Fruit fly (Drosophila melanogaster) whole organism, embryonic: ENCODE measurements around the gene Mrm2.
A peak's percentile ranks its signal among the peaks of the same experiment; 100 is the strongest.

Experiments used
- Aef1 ChIP-seq: fragments of 200-800 bp; sonication (Bioruptor generic); IDR thresholded peaks from 3 replicates; pipeline ENCODE4 v1.3.6; 2022; ENCODE audit warnings: missing biosample characterization, missing genetic modification characterization
- B-H2 ChIP-seq: fragments of 200-800 bp; sonication (Bioruptor generic); optimal IDR thresholded peaks from 2 replicates; lab custom pipeline; 2018; ENCODE audit warnings: missing biosample characterization, mild to moderate bottlenecking, missing genetic modification characterization
- CG10147 ChIP-seq: fragments of 200-800 bp; sonication (Bioruptor generic); optimal IDR thresholded peaks from 2 replicates; lab custom pipeline; 2019; ENCODE audit warnings: missing biosample characterization, mild to moderate bottlenecking, missing genetic modification characterization, moderate library complexity
- CG11247 ChIP-seq: fragments of 200-800 bp; sonication (Bioruptor generic); IDR thresholded peaks from 2 replicates; pipeline ENCODE4 v1.3.6; 2022; ENCODE audit warnings: missing biosample characterization, missing genetic modification characterization
- CG15696 ChIP-seq: fragments of 200-800 bp; sonication (Bioruptor generic); optimal IDR thresholded peaks from 2 replicates; lab custom pipeline; 2019; ENCODE audit warnings: missing biosample characterization, mild to moderate bottlenecking, missing genetic modification characterization, moderate library complexity
- CG1832 ChIP-seq: fragments of 200-800 bp; sonication (Bioruptor generic); optimal IDR thresholded peaks from 2 replicates; lab custom pipeline; 2017; ENCODE audit warnings: missing biosample characterization, mild to moderate bottlenecking, missing genetic modification characterization, inconsistent platforms
- CG2712 ChIP-seq: fragments of 200-800 bp; optimal IDR thresholded peaks from 3 replicates; lab custom pipeline; 2019; ENCODE audit warnings: missing biosample characterization, mild to moderate bottlenecking, missing genetic modification characterization, moderate library complexity
- CG30403 ChIP-seq: fragments of 200-800 bp; sonication (Bioruptor generic); optimal IDR thresholded peaks from 3 replicates; lab custom pipeline; 2016; ENCODE audit warnings: missing biosample characterization, missing genetic modification characterization
- CG31365 ChIP-seq: fragments of 200-800 bp; sonication (Bioruptor generic); optimal IDR thresholded peaks from 2 replicates; lab custom pipeline; 2018; ENCODE audit warnings: missing biosample characterization, mild to moderate bottlenecking, missing genetic modification characterization
- CG3163 ChIP-seq: fragments of 200-800 bp; sonication (Bioruptor generic); optimal IDR thresholded peaks from 3 replicates; lab custom pipeline; 2016; ENCODE audit warnings: missing biosample characterization, missing genetic modification characterization
- CG32772 ChIP-seq: fragments of 200-800 bp; sonication (Bioruptor generic); IDR thresholded peaks from 2 replicates; pipeline ENCODE4 v1.3.6; 2022; ENCODE audit warnings: missing biosample characterization, missing genetic modification characterization
- CG42726 ChIP-seq: fragments of 200-800 bp; sonication (Bioruptor generic); IDR thresholded peaks from 2 replicates; pipeline ENCODE4 v1.3.6; 2022; ENCODE audit warnings: missing biosample characterization, missing genetic modification characterization; ENCODE audit not compliant: partially characterized antibody
- CG4854 ChIP-seq: fragments of 200-800 bp; sonication (Bioruptor generic); optimal IDR thresholded peaks from 2 replicates; lab custom pipeline; 2016; ENCODE audit warnings: missing biosample characterization, missing genetic modification characterization, inconsistent platforms
- CG6175 ChIP-seq: fragments of 200-800 bp; sonication (Bioruptor generic); IDR thresholded peaks from 3 replicates; pipeline ENCODE4 v1.3.6; 2022; ENCODE audit warnings: missing biosample characterization, missing genetic modification characterization
- CG8359 ChIP-seq: fragments of 200-800 bp; sonication (Bioruptor generic); optimal IDR thresholded peaks from 2 replicates; lab custom pipeline; 2017; ENCODE audit warnings: missing biosample characterization, mild to moderate bottlenecking, missing genetic modification characterization, borderline replicate concordance
- CG9609 ChIP-seq: fragments of 200-800 bp; sonication (Bioruptor generic); optimal IDR thresholded peaks from 3 replicates; lab custom pipeline; 2016; ENCODE audit warnings: missing biosample characterization, missing genetic modification characterization
- CkIIα-i1 ChIP-seq: fragments of 200-800 bp; sonication (Bioruptor generic); IDR thresholded peaks from 2 replicates; pipeline ENCODE4 v1.3.6; 2022; ENCODE audit warnings: missing biosample characterization, missing genetic modification characterization
- Hr39 ChIP-seq: fragments of >200 bp; optimal IDR thresholded peaks from 2 replicates; lab custom pipeline; 2017
- Hsf ChIP-seq: fragments of 200-800 bp; sonication (Bioruptor generic); optimal IDR thresholded peaks from 3 replicates; lab custom pipeline; 2016; ENCODE audit warnings: missing biosample characterization, missing genetic modification characterization
- MTF-1 ChIP-seq: fragments of 200-800 bp; sonication (Bioruptor generic); optimal IDR thresholded peaks from 2 replicates; lab custom pipeline; 2018; ENCODE audit warnings: missing biosample characterization, mild to moderate bottlenecking, missing genetic modification characterization, borderline replicate concordance
- Mad ChIP-seq: fragments of 200-800 bp; sonication (Bioruptor generic); optimal IDR thresholded peaks from 2 replicates; lab custom pipeline; 2016; ENCODE audit warnings: missing biosample characterization, missing genetic modification characterization
- Meics ChIP-seq: fragments of 200-800 bp; sonication (Bioruptor generic); optimal IDR thresholded peaks from 2 replicates; lab custom pipeline; 2017; ENCODE audit warnings: missing biosample characterization, mild to moderate bottlenecking, missing genetic modification characterization
- Oli ChIP-seq: fragments of 200-800 bp; sonication (Bioruptor generic); optimal IDR thresholded peaks from 2 replicates; lab custom pipeline; 2018; ENCODE audit warnings: missing biosample characterization, mild to moderate bottlenecking, missing genetic modification characterization, moderate library complexity
- Ptx1 ChIP-seq: fragments of 200-800 bp; sonication (Bioruptor generic); IDR thresholded peaks from 2 replicates; pipeline ENCODE4 v1.3.6; 2022; ENCODE audit warnings: missing biosample characterization, missing genetic modification characterization
- Scr ChIP-seq: fragments of 200-800 bp; sonication (Bioruptor generic); IDR thresholded peaks from 2 replicates; pipeline ENCODE4 v1.3.6; 2022; ENCODE audit warnings: missing biosample characterization, missing genetic modification characterization; ENCODE audit not compliant: partially characterized antibody
- Sry-β ChIP-seq: fragments of 200-800 bp; sonication (Bioruptor generic); optimal IDR thresholded peaks from 2 replicates; lab custom pipeline; 2018; ENCODE audit warnings: missing biosample characterization, mild to moderate bottlenecking, missing genetic modification characterization, moderate library complexity
- aop ChIP-seq: fragments of 200-800 bp; sonication (Bioruptor generic); IDR thresholded peaks from 2 replicates; pipeline ENCODE4 v1.3.6; 2022; ENCODE audit warnings: missing biosample characterization, missing genetic modification characterization
- ara ChIP-seq: fragments of 200-800 bp; sonication (Bioruptor generic); IDR thresholded peaks from 2 replicates; pipeline ENCODE4 v1.3.6; 2022; ENCODE audit warnings: missing biosample characterization, missing genetic modification characterization
- ase ChIP-seq: fragments of 200-800 bp; sonication (Bioruptor generic); IDR thresholded peaks from 3 replicates; pipeline ENCODE4 v1.3.6; 2022; ENCODE audit warnings: missing biosample characterization, missing genetic modification characterization
- bowl ChIP-seq: fragments of 200-800 bp; sonication (Bioruptor generic); IDR thresholded peaks from 2 replicates; pipeline ENCODE4 v1.3.6; 2022; ENCODE audit warnings: missing biosample characterization, missing genetic modification characterization
- da ChIP-seq: fragments of 200-800 bp; sonication (Bioruptor generic); optimal IDR thresholded peaks from 2 replicates; lab custom pipeline; 2016; ENCODE audit warnings: missing biosample characterization, missing genetic modification characterization
- disco-r ChIP-seq: fragments of 200-800 bp; sonication (Bioruptor generic); optimal IDR thresholded peaks from 2 replicates; lab custom pipeline; 2016; ENCODE audit warnings: missing biosample characterization, missing genetic modification characterization
- ham ChIP-seq: fragments of 200-800 bp; sonication (Bioruptor generic); IDR thresholded peaks from 2 replicates; pipeline ENCODE4 v1.3.6; 2022; ENCODE audit warnings: missing biosample characterization, missing genetic modification characterization
- hb ChIP-seq: fragments of 200-800 bp; sonication (Bioruptor generic); IDR thresholded peaks from 3 replicates; pipeline ENCODE4 v1.3.6; 2022; ENCODE audit warnings: missing biosample characterization, missing genetic modification characterization; ENCODE audit not compliant: partially characterized antibody
- jing ChIP-seq: fragments of 200-800 bp; sonication (Bioruptor generic); optimal IDR thresholded peaks from 2 replicates; lab custom pipeline; 2018; ENCODE audit warnings: missing biosample characterization, mild to moderate bottlenecking, missing genetic modification characterization
- klu ChIP-seq: fragments of 200-800 bp; sonication (Bioruptor generic); IDR thresholded peaks from 2 replicates; pipeline ENCODE4 v1.3.6; 2022; ENCODE audit warnings: missing biosample characterization, missing genetic modification characterization
- lab ChIP-seq: fragments of 200-800 bp; sonication (Bioruptor generic); optimal IDR thresholded peaks from 3 replicates; lab custom pipeline; 2017; ENCODE audit warnings: missing biosample characterization, missing genetic modification characterization, mild to moderate bottlenecking, moderate library complexity, missing genetic modification reagents
- nerfin-1 ChIP-seq: fragments of 200-800 bp; sonication (Bioruptor generic); optimal IDR thresholded peaks from 3 replicates; lab custom pipeline; 2019; ENCODE audit warnings: missing biosample characterization, mild to moderate bottlenecking, missing genetic modification characterization, moderate library complexity
- nom ChIP-seq: fragments of 200-800 bp; sonication (Bioruptor generic); optimal IDR thresholded peaks from 2 replicates; lab custom pipeline; 2017; ENCODE audit warnings: missing biosample characterization, missing genetic modification characterization, mild to moderate bottlenecking, moderate library complexity, missing genetic modification reagents
- pita ChIP-seq: fragments of 200-800 bp; sonication (Bioruptor generic); optimal IDR thresholded peaks from 2 replicates; lab custom pipeline; 2017; ENCODE audit warnings: missing biosample characterization, mild to moderate bottlenecking, missing genetic modification characterization
- prd ChIP-seq, 3 experiments: fragments of >200 bp in 2 of 3; fragments of 200-800 bp in 1 of 3; sonication (Bioruptor generic) in 1 of 3; optimal IDR thresholded peaks in 2 of 3; IDR thresholded peaks in 1 of 3; 2 replicates in 2 of 3; 3 replicates in 1 of 3; pipeline versions ENCODE4 v1.3.6 to Lab custom; 2017 to 2022; ENCODE audit warnings: missing biosample characterization in 1 of 3, missing genetic modification characterization in 1 of 3
- ranshi ChIP-seq: fragments of 200-800 bp; sonication (Bioruptor generic); IDR thresholded peaks from 2 replicates; pipeline ENCODE4 v1.3.6; 2022; ENCODE audit warnings: missing biosample characterization, missing genetic modification characterization
- ro ChIP-seq: fragments of 200-800 bp; sonication (Bioruptor generic); IDR thresholded peaks from 2 replicates; pipeline ENCODE4 v1.3.6; 2022; ENCODE audit warnings: missing biosample characterization, missing genetic modification characterization
- sc ChIP-seq, 3 experiments: fragments of >200 bp in 2 of 3; fragments of 200-800 bp in 1 of 3; sonication (Bioruptor generic) in 1 of 3; optimal IDR thresholded peaks; 2 replicates in 2 of 3; 3 replicates in 1 of 3; lab custom pipeline; 2017; ENCODE audit warnings: mild to moderate bottlenecking in 1 of 3, missing biosample characterization in 1 of 3, missing genetic modification characterization in 1 of 3, missing genetic modification reagents in 1 of 3
- slbo ChIP-seq: fragments of 200-800 bp; sonication (Bioruptor generic); IDR thresholded peaks from 2 replicates; pipeline ENCODE4 v1.3.6; 2022; ENCODE audit warnings: missing biosample characterization, missing genetic modification characterization
- so ChIP-seq: fragments of 200-800 bp; sonication (Bioruptor generic); IDR thresholded peaks from 3 replicates; pipeline ENCODE4 v1.3.6; 2022; ENCODE audit warnings: missing biosample characterization, missing genetic modification characterization
- sr ChIP-seq: fragments of 200-800 bp; sonication (Bioruptor generic); IDR thresholded peaks from 3 replicates; pipeline ENCODE4 v1.3.6; 2022; ENCODE audit warnings: missing biosample characterization, missing genetic modification characterization
- tio ChIP-seq: fragments of 200-800 bp; sonication (Bioruptor generic); optimal IDR thresholded peaks from 2 replicates; lab custom pipeline; 2017; ENCODE audit warnings: missing biosample characterization, missing genetic modification characterization, inconsistent platforms
- vfl ChIP-seq: fragments of 200-800 bp; sonication (Bioruptor generic); optimal IDR thresholded peaks from 2 replicates; lab custom pipeline; 2016; ENCODE audit warnings: missing biosample characterization, missing genetic modification characterization
- z ChIP-seq: fragments of 200-800 bp; sonication (Bioruptor generic); IDR thresholded peaks from 3 replicates; pipeline ENCODE4 v1.3.6; 2022; ENCODE audit warnings: missing biosample characterization, missing genetic modification characterization

The Mrm2 gene

dm6 chr3R:19836687-19837086 is 24.7 kb upstream of the Mrm2 start, which contains the start of gene bnl (continued):
- TF ChIP-seq CG30403 (GFP tag; lab: Kevin White, UChicago) (no peak), ara (GFP tag; lab: Robert Waterston, UW) (peak; percentile 58; the same call in 1 of the 2 replicates), CkIIα-i1 (GFP tag; lab: Robert Waterston, UW) (no peak), ase (GFP tag; lab: Robert Waterston, UW) (no peak), da (GFP tag; lab: Kevin White, UChicago) (no peak), B-H2 (GFP tag; lab: Kevin White, UChicago) (peak; percentile 60), CG9609 (GFP tag; lab: Kevin White, UChicago) (no peak), sr (GFP tag; lab: Robert Waterston, UW) (peak; percentile 96), Aef1 (no peak), aop (no peak), pita (GFP tag; lab: Kevin White, UChicago) (no peak), CG6175 (0 out of 3 replicates have a peak, but pooled peaks have one; percentile 40), slbo (GFP tag; lab: Robert Waterston, UW) (no peak), Meics (GFP tag; lab: Kevin White, UChicago) (peak; percentile 44), sc (optimal IDR thresholded peaks at IDR 0.05; lab: Kevin White, UChicago) (no peak), sc (GFP tag; optimal IDR thresholded peaks at IDR 0.05; lab: Kevin White, UChicago) (no peak), CG32772 (GFP tag; lab: Robert Waterston, UW) (no peak), Scr (GFP tag; lab: Robert Waterston, UW) (peak; percentile 56), Hr39 (lab: Kevin White, UChicago) (no peak), hb (GFP tag; lab: Robert Waterston, UW) (no peak), CG4854 (no peak), CG1832 (GFP tag; lab: Kevin White, UChicago) (peak; percentile 94), ham (GFP tag; lab: Robert Waterston, UW) (no peak), nom (GFP tag; lab: Kevin White, UChicago) (no peak), CG31365 (tag; lab: Kevin White, UChicago) (no peak), lab (GFP tag; lab: Kevin White, UChicago) (peak; percentile 75), prd (optimal IDR thresholded peaks at IDR 0.05; lab: Kevin White, UChicago) (no peak), prd (GFP tag; IDR thresholded peaks at IDR 0.05; lab: Robert Waterston, UW) (peak; percentile 53; the same call in 2 of the 3 replicates), CG8359 (GFP tag; lab: Kevin White, UChicago) (peak; percentile 86), nerfin-1 (tag; lab: Kevin White, UChicago) (peak; percentile 34), Ptx1 (GFP tag; lab: Robert Waterston, UW) (no peak), CG2712 (peak; percentile 50), Sry-β (GFP tag; lab: Kevin White, UChicago) (no peak), CG11247 (GFP tag; lab: Robert Waterston, UW) (no peak), ro (GFP tag; lab: Robert Waterston, UW) (no peak), CG15696 (tag; lab: Kevin White, UChicago) (no peak), vfl (peak; percentile 32), CG10147 (GFP tag; lab: Kevin White, UChicago) (peak; percentile 18), tio (no peak), so (GFP tag; lab: Robert Waterston, UW) (peak; percentile 65; the same call in 1 of the 3 replicates), z (GFP tag; lab: Robert Waterston, UW) (no peak), ranshi (GFP tag; lab: Robert Waterston, UW) (peak; percentile 24; the same call in 1 of the 2 replicates), CG42726 (no peak; the same call in 1 of the 2 replicates), Oli (peak; percentile 4), jing (GFP tag; lab: Kevin White, UChicago) (peak; percentile 69), MTF-1 (peak; percentile 41), klu (GFP tag; lab: Robert Waterston, UW) (peak; percentile 57; the same call in 1 of the 2 replicates), Hsf (GFP tag; lab: Kevin White, UChicago) (no peak), bowl (GFP tag; lab: Robert Waterston, UW) (no peak; the same call in 1 of the 2 replicates), Mad (GFP tag; lab: Kevin White, UChicago) (peak; percentile 65), disco-r (GFP tag; lab: Kevin White, UChicago) (no peak), CG3163 (GFP tag; lab: Kevin White, UChicago) (peak; percentile 65)
